Worm (Caenorhabditis elegans): ENCODE measurements around the gene metl-9.

The metl-9 gene

ce11 chrX:5179050-5179449, at the start of gene metl-9:
TSS of gene metl-9 (minus strand) at chrX:5179150.
- TF ChIP-seq jun-1 (tag; optimal IDR thresholded peaks at IDR 0.05) (no peak), R02D3.7 (tag; optimal IDR thresholded peaks at IDR 0.05) (no peak), nhr-77 (tag; optimal IDR thresholded peaks at IDR 0.05) (no peak), eor-1 (tag; optimal IDR thresholded peaks at IDR 0.05) (no peak), ceh-16 (tag; optimal IDR thresholded peaks at IDR 0.05) (no peak), elt-2 (tag; optimal IDR thresholded peaks at IDR 0.05) (no peak), elt-3 (tag; optimal IDR thresholded peaks at IDR 0.05) (no peak), hmg-11 (tag; optimal IDR thresholded peaks at IDR 0.05) (no peak), mml-1 (tag; optimal IDR thresholded peaks at IDR 0.05) (no peak), ceh-28 (tag; optimal IDR thresholded peaks at IDR 0.05) (no peak), snpc-4 (tag; optimal IDR thresholded peaks at IDR 0.05) (no peak), fkh-2 (tag; optimal IDR thresholded peaks at IDR 0.05) (no peak), unc-39 (tag; optimal IDR thresholded peaks at IDR 0.05) (no peak), lin-39 (tag; optimal IDR thresholded peaks at IDR 0.05) (no peak), ztf-11 (tag; optimal IDR thresholded peaks at IDR 0.05) (no peak), pha-4 (tag; optimal IDR thresholded peaks at IDR 0.05) (no peak), daf-12 (tag; optimal IDR thresholded peaks at IDR 0.05) (no peak)

ce11 chrX:5226265-5226664, 47.3 kb upstream of the metl-9 start, which contains the start of gene H28G03.3:
TSS of gene H28G03.3 (minus strand) at chrX:5226365.
- no peak for TF ChIP-seq eor-1 (tag; optimal IDR thresholded peaks at IDR 0.05)
- TF ChIP-seq pqm-1 (tag; optimal IDR thresholded peaks at IDR 0.05): no peak
- no peak for TF ChIP-seq elt-1 (tag; optimal IDR thresholded peaks at IDR 0.05)
- no peak for TF ChIP-seq fkh-2 (tag; optimal IDR thresholded peaks at IDR 0.05)
- no peak for TF ChIP-seq skn-1 (tag; optimal IDR thresholded peaks at IDR 0.05)
- no peak for TF ChIP-seq nfya-1 (tag; optimal IDR thresholded peaks at IDR 0.05; ENCODE audit: insufficient read depth)
- TF ChIP-seq fos-1 (tag; optimal IDR thresholded peaks at IDR 0.05): no peak
- no peak for TF ChIP-seq jun-1 (tag; optimal IDR thresholded peaks at IDR 0.05)
- TF ChIP-seq pha-4 (tag; optimal IDR thresholded peaks at IDR 0.05): no peak
- no peak for TF ChIP-seq lin-15B (tag; optimal IDR thresholded peaks at IDR 0.05)
- no peak for TF ChIP-seq nhr-23 (tag; optimal IDR thresholded peaks at IDR 0.05)
- TF ChIP-seq nhr-25 (tag; optimal IDR thresholded peaks at IDR 0.05): no peak
- TF ChIP-seq mdl-1 (tag; optimal IDR thresholded peaks at IDR 0.05): no peak
- no peak for TF ChIP-seq ceh-28 (tag; optimal IDR thresholded peaks at IDR 0.05)
- TF ChIP-seq nhr-67 (tag; optimal IDR thresholded peaks at IDR 0.05): no peak
- TF ChIP-seq egl-5 (tag; optimal IDR thresholded peaks at IDR 0.05): no peak

ce11 chrX:5218323-5218722, 39.4 kb upstream of the metl-9 start:
- TF ChIP-seq elt-2 (tag; optimal IDR thresholded peaks at IDR 0.05) (peak; percentile 3), snpc-4 (tag; optimal IDR thresholded peaks at IDR 0.05) (no peak)

ce11 chrX:5216063-5216462, 37.1 kb upstream of the metl-9 start, which contains the start of gene hrpa-2:
TSS of gene hrpa-2 (plus strand) at chrX:5216363.
- TF ChIP-seq hmg-11 (tag; optimal IDR thresholded peaks at IDR 0.05): no peak
- no peak for TF ChIP-seq eor-1 (tag; optimal IDR thresholded peaks at IDR 0.05)
- TF ChIP-seq egl-27 (tag; optimal IDR thresholded peaks at IDR 0.05): no peak
- TF ChIP-seq nfya-1 (tag; optimal IDR thresholded peaks at IDR 0.05; ENCODE audit: insufficient read depth): no peak
- TF ChIP-seq lsy-12 (tag; optimal IDR thresholded peaks at IDR 0.05): no peak
- no peak for TF ChIP-seq nhr-43 (tag; optimal IDR thresholded peaks at IDR 0.05; ENCODE audit: poor library complexity, severe bottlenecking)
- no peak for TF ChIP-seq ceh-9 (tag; optimal IDR thresholded peaks at IDR 0.05)
- no peak for TF ChIP-seq ztf-4 (tag; optimal IDR thresholded peaks at IDR 0.05)
- no peak for TF ChIP-seq skn-1 (tag; optimal IDR thresholded peaks at IDR 0.05)
- TF ChIP-seq pqm-1 (tag; optimal IDR thresholded peaks at IDR 0.05): no peak
- TF ChIP-seq ZK546.5 (tag; optimal IDR thresholded peaks at IDR 0.05): no peak

- TF ChIP-seq nhr-25 (tag; optimal IDR thresholded peaks at IDR 0.05) (no peak), mml-1 (tag; optimal IDR thresholded peaks at IDR 0.05) (no peak), pha-4 (tag; optimal IDR thresholded peaks at IDR 0.05) (no peak), zag-1 (tag; optimal IDR thresholded peaks at IDR 0.05) (no peak), nhr-11 (tag; optimal IDR thresholded peaks at IDR 0.05) (no peak), jun-1 (tag; optimal IDR thresholded peaks at IDR 0.05) (no peak), elt-1 (tag; optimal IDR thresholded peaks at IDR 0.05) (no peak), pqm-1 (tag; optimal IDR thresholded peaks at IDR 0.05) (no peak), ama-1 (optimal IDR thresholded peaks at IDR 0.05) (no peak), lin-15B (tag; optimal IDR thresholded peaks at IDR 0.05) (no peak)
These were observed 35.8 kb upstream of the metl-9 start for ce11 chrX:5214790-5215189.
